Fruit fly (Drosophila melanogaster) Kc167 (cell line): ENCODE results near the gene PKD.

Experiments used
- Sin3A ChIP-seq: fragments of >200 bp; optimal IDR thresholded peaks from 2 replicates; lab custom pipeline; 2018; ENCODE audit warnings: missing external identifiers
- h ChIP-seq: fragments of >200 bp; optimal IDR thresholded peaks from 3 replicates; lab custom pipeline; 2018; ENCODE audit warnings: missing external identifiers

DNA sequence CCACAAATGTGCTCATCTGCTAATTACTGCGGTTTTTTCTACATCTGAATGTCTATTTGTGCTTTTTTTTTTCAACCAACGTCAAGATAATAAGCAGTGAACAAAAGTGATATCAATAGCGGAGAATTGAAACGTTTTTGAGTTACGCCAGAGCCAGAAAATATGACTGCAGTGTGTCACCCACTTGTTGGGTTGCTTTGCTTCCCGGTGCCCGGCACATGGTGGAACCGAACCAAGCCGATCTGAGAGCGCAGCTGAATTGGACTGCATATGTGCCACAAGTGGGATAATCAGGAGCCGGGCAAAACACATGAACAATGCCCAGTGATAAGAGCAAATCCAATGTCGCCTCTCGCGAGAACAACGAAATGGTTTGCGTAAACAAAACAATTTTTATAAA, 21.8 kb downstream of the PKD start:
- no peak for TF ChIP-seq Sin3A (lab: Kevin White, UChicago)
- TF ChIP-seq h (lab: Kevin White, UChicago): no peak
